Worm (Caenorhabditis elegans): Measurements from ENCODE around the gene F57A8.6.

- TF ChIP-seq ama-1 (optimal IDR thresholded peaks at IDR 0.05), result no peak
- no peak for TF ChIP-seq unc-55 (GFP tag; optimal IDR thresholded peaks at IDR 0.05)
- TF ChIP-seq pax-1 (tag; optimal IDR thresholded peaks at IDR 0.05), result no peak
- TF ChIP-seq ztf-16 (tag; optimal IDR thresholded peaks at IDR 0.05), result no peak
- TF ChIP-seq pha-4 (tag; optimal IDR thresholded peaks at IDR 0.05), result no peak
- no peak for TF ChIP-seq hlh-8 (tag; optimal IDR thresholded peaks at IDR 0.05)
- TF ChIP-seq nhr-11 (tag; optimal IDR thresholded peaks at IDR 0.05), result no peak
- no peak for TF ChIP-seq elt-4 (tag; optimal IDR thresholded peaks at IDR 0.05)
Measured at ce11 chrV:10058748-10059147, 14.9 kb downstream of the F57A8.6 start.

Measured in whole organism, late embryonic.